Worm (Caenorhabditis elegans): ENCODE data around the gene T25G12.6.
A peak's percentile ranks its signal among the peaks of the same experiment; 100 is the strongest.

Gene T25G12.6

DNA sequence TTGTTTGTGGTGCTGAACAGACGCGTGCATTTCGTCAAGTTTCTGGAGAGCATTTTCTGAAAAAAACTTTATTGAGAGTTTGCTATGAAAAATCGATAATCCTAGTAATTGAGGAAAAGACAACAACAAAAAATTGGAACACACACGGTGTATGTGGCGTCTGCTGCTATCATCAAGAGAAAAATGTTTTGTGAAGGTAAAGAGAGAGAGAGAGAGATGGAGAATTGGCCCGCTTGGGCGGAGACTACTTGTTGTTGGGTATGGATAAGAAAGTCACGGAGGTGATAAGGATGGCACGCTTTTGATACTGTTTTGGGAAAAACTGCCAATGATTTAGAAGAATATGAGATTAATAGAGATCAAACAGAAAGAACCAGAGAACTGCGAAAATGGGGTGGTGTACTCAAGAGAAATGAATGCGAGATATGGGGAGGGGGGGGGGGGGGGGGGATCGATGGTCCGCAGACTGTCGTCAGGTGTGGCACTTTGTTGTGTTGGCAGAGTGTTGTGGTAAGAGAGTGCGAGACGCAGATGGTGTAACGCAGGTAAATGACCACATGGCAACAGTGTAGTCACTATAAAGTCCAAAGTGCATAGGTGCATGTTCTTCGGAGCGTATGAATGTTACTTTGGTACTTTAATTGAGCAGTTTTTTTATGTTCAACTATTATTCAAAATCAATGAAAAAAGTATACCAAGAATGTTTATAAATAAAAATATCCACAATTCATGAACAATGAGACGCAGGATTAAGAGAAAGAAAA is 12.8 kb downstream of the T25G12.6 start, which contains the start of gene acdh-7:
Gene acdh-7, minus strand, starts transcription at position 56 of the 764 bp plus-strand sequence.
- TF ChIP-seq ztf-11 (tag; optimal IDR thresholded peaks at IDR 0.05) (no peak), ceh-43 (GFP tag; optimal IDR thresholded peaks at IDR 0.05) (no peak), hlh-1 (tag; optimal IDR thresholded peaks at IDR 0.05) (peak; percentile 31), cnd-1 (tag; optimal IDR thresholded peaks at IDR 0.05) (peak; percentile 36), flh-1 (GFP tag; optimal IDR thresholded peaks at IDR 0.05) (no peak), bed-3 (GFP tag; optimal IDR thresholded peaks at IDR 0.05) (no peak), lin-32 (GFP tag; optimal IDR thresholded peaks at IDR 0.05) (peak; percentile 35), ceh-83 (GFP tag; optimal IDR thresholded peaks at IDR 0.05) (no peak), drap-1 (GFP tag; optimal IDR thresholded peaks at IDR 0.05) (no peak), unc-120 (tag; optimal IDR thresholded peaks at IDR 0.05; ENCODE audit: poor library complexity, severe bottlenecking) (no peak), sem-2 (GFP tag; optimal IDR thresholded peaks at IDR 0.05) (no peak), sptf-1 (tag; optimal IDR thresholded peaks at IDR 0.05) (no peak), mab-5 (tag; optimal IDR thresholded peaks at IDR 0.05) (no peak), ceh-39 (tag; optimal IDR thresholded peaks at IDR 0.05) (no peak), mls-2 (tag; optimal IDR thresholded peaks at IDR 0.05) (no peak), nhr-12 (tag; optimal IDR thresholded peaks at IDR 0.05) (peak; percentile 69), lin-13 (tag; optimal IDR thresholded peaks at IDR 0.05) (no peak), M03D4.4 (tag; optimal IDR thresholded peaks at IDR 0.05) (peak; percentile 25), mep-1 (tag; optimal IDR thresholded peaks at IDR 0.05) (no peak), unc-39 (tag; optimal IDR thresholded peaks at IDR 0.05) (no peak), nhr-28 (tag; optimal IDR thresholded peaks at IDR 0.05) (no peak), unc-62 (GFP tag; optimal IDR thresholded peaks at IDR 0.05) (no peak), snpc-4 (tag; optimal IDR thresholded peaks at IDR 0.05) (no peak), ham-2 (GFP tag; optimal IDR thresholded peaks at IDR 0.05) (no peak), pha-4 (tag; optimal IDR thresholded peaks at IDR 0.05) (no peak), lsy-2 (tag; optimal IDR thresholded peaks at IDR 0.05) (no peak), nhr-237 (tag; optimal IDR thresholded peaks at IDR 0.05) (no peak), ces-1 (GFP tag; optimal IDR thresholded peaks at IDR 0.05) (no peak)

DNA sequence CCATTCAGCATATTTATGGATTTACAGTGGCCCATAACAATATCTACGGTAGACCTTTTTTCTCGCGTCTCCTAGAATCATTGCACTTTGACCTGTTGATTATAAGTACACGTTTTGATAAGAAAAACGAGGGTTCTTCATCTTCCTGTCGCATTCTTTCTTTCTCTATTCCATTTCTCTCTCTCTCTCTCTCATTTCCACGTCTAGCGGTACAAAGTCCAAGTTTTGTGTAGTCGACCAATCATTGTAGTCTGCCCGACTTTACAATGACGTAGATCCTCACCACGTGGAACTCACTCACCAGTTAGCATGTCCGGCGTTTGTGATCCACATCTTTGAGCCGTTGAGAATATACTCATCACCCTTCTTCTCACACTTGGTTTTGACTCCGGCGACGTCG is 13.8 kb downstream of the T25G12.6 start:
- peak; percentile 4 for TF ChIP-seq unc-120 (tag; optimal IDR thresholded peaks at IDR 0.05; ENCODE audit: poor library complexity, severe bottlenecking)
- no peak for TF ChIP-seq nhr-237 (tag; optimal IDR thresholded peaks at IDR 0.05)
- TF ChIP-seq ces-1 (GFP tag; optimal IDR thresholded peaks at IDR 0.05), result no peak
- TF ChIP-seq unc-62 (GFP tag; optimal IDR thresholded peaks at IDR 0.05), result peak; percentile 53
- no peak for TF ChIP-seq cnd-1 (tag; optimal IDR thresholded peaks at IDR 0.05)

DNA sequence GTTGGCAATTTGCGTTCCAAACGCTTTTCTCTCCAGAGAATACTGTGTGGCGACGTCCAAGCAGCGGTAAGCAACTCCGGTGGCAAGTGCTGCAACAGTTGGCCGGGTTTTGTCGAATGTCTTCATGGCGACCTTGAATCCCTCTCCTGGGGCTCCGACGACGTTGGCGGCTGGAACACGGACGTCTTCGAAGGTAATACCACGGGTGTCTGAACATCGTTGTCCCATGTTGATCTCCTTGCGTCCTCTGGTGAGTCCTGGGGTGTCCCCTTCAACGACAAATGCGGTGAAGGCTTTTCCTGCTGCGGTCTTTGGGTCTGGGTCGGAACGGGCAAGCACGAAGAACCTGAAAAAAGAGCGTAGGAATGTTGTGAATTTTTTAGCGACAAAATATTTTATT is 14.3 kb downstream of the T25G12.6 start:
- TF ChIP-seq unc-62 (GFP tag; optimal IDR thresholded peaks at IDR 0.05) (no peak), lin-32 (GFP tag; optimal IDR thresholded peaks at IDR 0.05) (no peak), M03D4.4 (tag; optimal IDR thresholded peaks at IDR 0.05) (no peak), mls-2 (tag; optimal IDR thresholded peaks at IDR 0.05) (no peak), ham-2 (GFP tag; optimal IDR thresholded peaks at IDR 0.05) (no peak), snpc-4 (tag; optimal IDR thresholded peaks at IDR 0.05) (no peak), nhr-12 (tag; optimal IDR thresholded peaks at IDR 0.05) (no peak), nhr-76 (tag; optimal IDR thresholded peaks at IDR 0.05) (no peak), bed-3 (GFP tag; optimal IDR thresholded peaks at IDR 0.05) (no peak), mep-1 (tag; optimal IDR thresholded peaks at IDR 0.05) (no peak), ces-1 (GFP tag; optimal IDR thresholded peaks at IDR 0.05) (no peak), elt-1 (tag; optimal IDR thresholded peaks at IDR 0.05; ENCODE audit: borderline replicate concordance, insufficient read depth) (no peak), hlh-1 (tag; optimal IDR thresholded peaks at IDR 0.05) (no peak), blmp-1 (tag; optimal IDR thresholded peaks at IDR 0.05) (no peak), lin-13 (tag; optimal IDR thresholded peaks at IDR 0.05) (no peak), sem-2 (GFP tag; optimal IDR thresholded peaks at IDR 0.05) (no peak), pha-4 (tag; optimal IDR thresholded peaks at IDR 0.05) (no peak), nhr-237 (tag; optimal IDR thresholded peaks at IDR 0.05) (no peak), sptf-1 (tag; optimal IDR thresholded peaks at IDR 0.05) (no peak)

ce11 chrX:17214803-17215202 is 15.2 kb downstream of the T25G12.6 start, which contains the start of gene acdh-10:
acdh-10 (minus strand) TSS chrX:17214903.
- no peak for TF ChIP-seq hlh-1 (tag; optimal IDR thresholded peaks at IDR 0.05)
- no peak for TF ChIP-seq zip-8 (tag; optimal IDR thresholded peaks at IDR 0.05)
- TF ChIP-seq ztf-11 (tag; optimal IDR thresholded peaks at IDR 0.05), result no peak
- TF ChIP-seq nhr-28 (tag; optimal IDR thresholded peaks at IDR 0.05), result no peak
- no peak for TF ChIP-seq nhr-2 (tag; optimal IDR thresholded peaks at IDR 0.05)
- no peak for TF ChIP-seq cnd-1 (tag; optimal IDR thresholded peaks at IDR 0.05)
- TF ChIP-seq unc-62 (GFP tag; optimal IDR thresholded peaks at IDR 0.05), result no peak
- TF ChIP-seq mab-5 (tag; optimal IDR thresholded peaks at IDR 0.05), result no peak
- TF ChIP-seq nhr-237 (tag; optimal IDR thresholded peaks at IDR 0.05), result no peak
- no peak for TF ChIP-seq ces-1 (GFP tag; optimal IDR thresholded peaks at IDR 0.05)
- TF ChIP-seq sem-2 (GFP tag; optimal IDR thresholded peaks at IDR 0.05), result no peak
- no peak for TF ChIP-seq ceh-83 (GFP tag; optimal IDR thresholded peaks at IDR 0.05)
- no peak for TF ChIP-seq ceh-39 (tag; optimal IDR thresholded peaks at IDR 0.05)
- no peak for TF ChIP-seq elt-3 (tag; optimal IDR thresholded peaks at IDR 0.05)
- no peak for TF ChIP-seq nhr-12 (tag; optimal IDR thresholded peaks at IDR 0.05)
- TF ChIP-seq bed-3 (GFP tag; optimal IDR thresholded peaks at IDR 0.05), result no peak
- no peak for TF ChIP-seq nhr-76 (tag; optimal IDR thresholded peaks at IDR 0.05)
- TF ChIP-seq mls-2 (tag; optimal IDR thresholded peaks at IDR 0.05), result no peak
- no peak for TF ChIP-seq blmp-1 (tag; optimal IDR thresholded peaks at IDR 0.05)
- TF ChIP-seq mep-1 (tag; optimal IDR thresholded peaks at IDR 0.05), result no peak
